Worm (Caenorhabditis elegans) whole organism, young adult: Measurements from ENCODE around the gene cct-6.

Source experiments
- B0019.2 ChIP-seq: fragments of 200-800 bp; sonication (Bioruptor generic); conservative IDR thresholded peaks from 2 replicates; pipeline ENCODE4 v1.3.6; 2022; ENCODE audit warnings: missing genetic modification reagents, missing genetic modification characterization, missing compliant biosample characterization
- B0336.3 ChIP-seq: fragments of 200-800 bp; sonication (Bioruptor generic); IDR thresholded peaks from 2 replicates; pipeline ENCODE4 v1.3.6; 2022; ENCODE audit warnings: missing genetic modification characterization, missing compliant biosample characterization
- C06A6.2 ChIP-seq: fragments of 200-800 bp; sonication (Bioruptor generic); conservative IDR thresholded peaks from 2 replicates; pipeline ENCODE4 v1.3.6; 2022; ENCODE audit warnings: missing genetic modification characterization, missing compliant biosample characterization
- F23B12.7 ChIP-seq: sonication (generic microtip); optimal IDR thresholded peaks from 2 replicates; lab custom pipeline; 2017; ENCODE audit warnings: missing genetic modification characterization, mild to moderate bottlenecking, missing compliant biosample characterization, antibody characterized with exemption, moderate library complexity; ENCODE audit not compliant: insufficient read depth
- T26A5.8 ChIP-seq: sonication (generic microtip); optimal IDR thresholded peaks from 2 replicates; lab custom pipeline; 2016; ENCODE audit warnings: missing genetic modification characterization, missing compliant biosample characterization
- Y53G8AR.9 ChIP-seq: fragments of 200-800 bp; sonication (Bioruptor generic); conservative IDR thresholded peaks from 2 replicates; pipeline ENCODE4 v1.3.6; 2022; ENCODE audit warnings: missing genetic modification reagents, missing genetic modification characterization, missing compliant biosample characterization
- Y79H2A.3 ChIP-seq: fragments of 200-800 bp; sonication (Bioruptor generic); conservative IDR thresholded peaks from 2 replicates; pipeline ENCODE4 v1.3.6; 2022; ENCODE audit warnings: missing genetic modification reagents, missing genetic modification characterization, missing compliant biosample characterization
- ZK185.1 ChIP-seq: sonication (generic microtip); optimal IDR thresholded peaks from 2 replicates; lab custom pipeline; 2016; ENCODE audit warnings: mild to moderate bottlenecking, missing genetic modification characterization, missing compliant biosample characterization; ENCODE audit not compliant: poor library complexity, severe bottlenecking
- ama-1 ChIP-seq, 3 experiments: fragments of 150-350 bp in 1 of 3; sonication (generic microtip) in 2 of 3; optimal IDR thresholded peaks; 2 replicates each; lab custom pipeline; 2014 to 2018; ENCODE audit warnings: missing biosample characterization in 2 of 3, missing genetic modification characterization in 2 of 3, missing genetic modification reagents in 2 of 3
- atf-7 ChIP-seq: sonication (generic microtip); optimal IDR thresholded peaks from 2 replicates; lab custom pipeline; 2017; ENCODE audit warnings: mild to moderate bottlenecking, missing genetic modification characterization, missing compliant biosample characterization
- attf-6 ChIP-seq: fragments of 200-800 bp; sonication (Bioruptor generic); IDR thresholded peaks from 2 replicates; pipeline ENCODE4 v1.3.6; 2022; ENCODE audit warnings: missing genetic modification reagents, missing genetic modification characterization, missing compliant biosample characterization
- cebp-1 ChIP-seq, 2 experiments: fragments of 200-800 bp in 1 of 2; sonication (Bioruptor generic) in 1 of 2; sonication (generic microtip) in 1 of 2; IDR thresholded peaks in 1 of 2; optimal IDR thresholded peaks in 1 of 2; 2 replicates each; pipeline versions ENCODE4 v1.3.6 to Lab custom; 2017 to 2022; ENCODE audit warnings: missing compliant biosample characterization in 2 of 2, missing genetic modification characterization in 2 of 2, mild to moderate bottlenecking in 1 of 2, missing genetic modification reagents in 1 of 2, moderate library complexity in 1 of 2
- ceh-91 ChIP-seq: fragments of 200-800 bp; sonication (Bioruptor generic); IDR thresholded peaks from 2 replicates; pipeline ENCODE4 v1.3.6; 2022; ENCODE audit warnings: missing genetic modification reagents, missing genetic modification characterization, missing compliant biosample characterization
- dpl-1 ChIP-seq: fragments of 150-350 bp; optimal IDR thresholded peaks from 2 replicates; lab custom pipeline; 2014; ENCODE audit warnings: missing biosample characterization, missing genetic modification reagents, missing genetic modification characterization
- egl-18 ChIP-seq: fragments of 200-800 bp; sonication (Bioruptor generic); IDR thresholded peaks from 2 replicates; pipeline ENCODE4 v1.3.6; 2022; ENCODE audit warnings: missing genetic modification reagents, missing genetic modification characterization, missing compliant biosample characterization
- egrh-3 ChIP-seq: fragments of 200-800 bp; sonication (Bioruptor generic); IDR thresholded peaks from 2 replicates; pipeline ENCODE4 v1.3.6; 2022; ENCODE audit warnings: missing genetic modification reagents, missing genetic modification characterization, missing compliant biosample characterization
- hmg-1.2 ChIP-seq: fragments of 200-800 bp; sonication (Bioruptor generic); IDR thresholded peaks from 2 replicates; pipeline ENCODE4 v1.3.6; 2022; ENCODE audit warnings: missing genetic modification reagents, missing genetic modification characterization, missing compliant biosample characterization
- hmg-20 ChIP-seq: fragments of 200-800 bp; sonication (Bioruptor generic); IDR thresholded peaks from 2 replicates; pipeline ENCODE4 v1.3.6; 2022; ENCODE audit warnings: missing genetic modification reagents, missing genetic modification characterization, missing compliant biosample characterization
- hrde-1 ChIP-seq: sonication (generic microtip); optimal IDR thresholded peaks from 2 replicates; lab custom pipeline; 2016; ENCODE audit warnings: missing genetic modification characterization, mild to moderate bottlenecking, missing compliant biosample characterization, moderate library complexity, missing genotype, missing genetic modification reagents, borderline replicate concordance
- lag-1 ChIP-seq: fragments of 200-800 bp; sonication (Bioruptor generic); IDR thresholded peaks from 2 replicates; pipeline ENCODE4 v1.3.6; 2022; ENCODE audit warnings: missing genetic modification reagents, missing genetic modification characterization, missing compliant biosample characterization
- let-607 ChIP-seq, 2 experiments: fragments of 200-800 bp in 1 of 2; sonication (Bioruptor generic) in 1 of 2; sonication (generic microtip) in 1 of 2; optimal IDR thresholded peaks; 2 replicates each; lab custom pipeline; 2016 to 2018; ENCODE audit warnings: mild to moderate bottlenecking in 2 of 2, missing compliant biosample characterization in 2 of 2, missing genetic modification characterization in 2 of 2, moderate library complexity in 2 of 2, missing genotype in 1 of 2
- lin-26 ChIP-seq: fragments of 200-800 bp; sonication (Bioruptor generic); IDR thresholded peaks from 2 replicates; pipeline ENCODE4 v1.3.6; 2022; ENCODE audit warnings: missing genetic modification reagents, missing genetic modification characterization, missing compliant biosample characterization
- lin-35 ChIP-seq, 3 experiments: fragments of 150-350 bp in 2 of 3; sonication (generic microtip) in 1 of 3; optimal IDR thresholded peaks; 2 replicates each; lab custom pipeline; 2014 to 2018; ENCODE audit warnings: missing biosample characterization in 3 of 3, missing genetic modification characterization in 3 of 3, missing genetic modification reagents in 3 of 3
- lin-40 ChIP-seq: sonication (generic microtip); optimal IDR thresholded peaks from 2 replicates; lab custom pipeline; 2016; ENCODE audit warnings: missing genetic modification characterization, mild to moderate bottlenecking, missing compliant biosample characterization, missing genotype, missing genetic modification reagents
- lin-54 ChIP-seq: fragments of 200-800 bp; sonication (Bioruptor generic); optimal IDR thresholded peaks from 2 replicates; lab custom pipeline; 2018; ENCODE audit warnings: mild to moderate bottlenecking, missing genetic modification characterization, missing compliant biosample characterization
- lir-1 ChIP-seq: fragments of 200-800 bp; sonication (Bioruptor generic); conservative IDR thresholded peaks from 2 replicates; pipeline ENCODE4 v1.3.6; 2022; ENCODE audit warnings: missing genetic modification reagents, missing genetic modification characterization, missing compliant biosample characterization
- lsy-27 ChIP-seq: sonication (generic microtip); optimal IDR thresholded peaks from 2 replicates; lab custom pipeline; 2017; ENCODE audit warnings: missing genetic modification characterization, mild to moderate bottlenecking, missing compliant biosample characterization, antibody characterized with exemption, missing genotype, borderline replicate concordance; ENCODE audit not compliant: insufficient read depth
- madf-3 ChIP-seq: fragments of 200-800 bp; sonication (Bioruptor generic); IDR thresholded peaks from 2 replicates; pipeline ENCODE4 v1.3.6; 2022; ENCODE audit warnings: missing genetic modification reagents, missing genetic modification characterization, missing compliant biosample characterization
- madf-6 ChIP-seq: fragments of 200-800 bp; sonication (Bioruptor generic); IDR thresholded peaks from 2 replicates; pipeline ENCODE4 v1.3.6; 2022; ENCODE audit warnings: missing genetic modification reagents, missing genetic modification characterization, missing compliant biosample characterization
- nfya-1 ChIP-seq: sonication (generic microtip); optimal IDR thresholded peaks from 2 replicates; lab custom pipeline; 2017; ENCODE audit warnings: antibody characterized with exemption, missing compliant biosample characterization, missing genetic modification characterization, borderline replicate concordance; ENCODE audit not compliant: insufficient read depth
- nhr-120 ChIP-seq: fragments of 200-800 bp; sonication (Bioruptor generic); IDR thresholded peaks from 2 replicates; pipeline ENCODE4 v1.3.6; 2022; ENCODE audit warnings: missing genetic modification characterization, missing compliant biosample characterization
- nhr-80 ChIP-seq: sonication (generic microtip); optimal IDR thresholded peaks from 2 replicates; lab custom pipeline; 2016; ENCODE audit warnings: missing genetic modification characterization, missing compliant biosample characterization
- nhr-90 ChIP-seq: sonication (generic microtip); optimal IDR thresholded peaks from 2 replicates; lab custom pipeline; 2016; ENCODE audit warnings: missing genotype, mild to moderate bottlenecking, missing genetic modification characterization, missing compliant biosample characterization
- pbrm-1 ChIP-seq: fragments of 200-800 bp; sonication (Bioruptor generic); IDR thresholded peaks from 2 replicates; pipeline ENCODE4 v1.3.6; 2022; ENCODE audit warnings: missing genetic modification reagents, missing genetic modification characterization, missing compliant biosample characterization
- repo-1 ChIP-seq: sonication (generic microtip); optimal IDR thresholded peaks from 2 replicates; lab custom pipeline; 2017; ENCODE audit warnings: mild to moderate bottlenecking, missing genetic modification characterization, missing compliant biosample characterization
- sdz-38 ChIP-seq: sonication (generic microtip); optimal IDR thresholded peaks from 2 replicates; lab custom pipeline; 2016; ENCODE audit warnings: missing genotype, missing genetic modification characterization, missing compliant biosample characterization
- sea-2 ChIP-seq: fragments of 200-800 bp; sonication (Bioruptor generic); IDR thresholded peaks from 2 replicates; pipeline ENCODE4 v1.3.6; 2022; ENCODE audit warnings: missing genetic modification characterization, missing compliant biosample characterization
- snpc-1.1 ChIP-seq: sonication (generic microtip); optimal IDR thresholded peaks from 2 replicates; lab custom pipeline; 2017; ENCODE audit warnings: missing genetic modification characterization, mild to moderate bottlenecking, missing compliant biosample characterization, antibody characterized with exemption, moderate library complexity, missing genotype, missing genetic modification reagents; ENCODE audit not compliant: insufficient read depth
- tbp1 ChIP-seq: fragments of 200-800 bp; sonication (Bioruptor generic); optimal IDR thresholded peaks from 2 replicates; lab custom pipeline; 2018; ENCODE audit warnings: mild to moderate bottlenecking, missing genetic modification characterization, missing compliant biosample characterization
- ztf-3 ChIP-seq: fragments of 200-800 bp; sonication (Bioruptor generic); optimal IDR thresholded peaks from 2 replicates; lab custom pipeline; 2018; ENCODE audit warnings: mild to moderate bottlenecking, missing genetic modification characterization, missing compliant biosample characterization
- ztf-6 ChIP-seq: fragments of 200-800 bp; sonication (Bioruptor generic); IDR thresholded peaks from 2 replicates; pipeline ENCODE4 v1.3.6; 2022; ENCODE audit warnings: missing genetic modification reagents, missing genetic modification characterization, missing compliant biosample characterization

The cct-6 gene

ce11 chrIII:5874263-5874662 is 18.8 kb upstream of the cct-6 start (continued):
- TF ChIP-seq hrde-1 (tag; lab: Kevin White, UChicago) (peak; percentile 68), sdz-38 (tag; lab: Kevin White, UChicago) (peak; percentile 12), lsy-27 (tag; lab: Kevin White, UChicago) (no peak), repo-1 (tag; lab: Kevin White, UChicago) (peak; percentile 60), cebp-1 (GFP tag; IDR thresholded peaks at IDR 0.05; lab: Robert Waterston, UW) (no peak), cebp-1 (tag; optimal IDR thresholded peaks at IDR 0.05; lab: Kevin White, UChicago) (peak; percentile 21), attf-6 (GFP tag; lab: Robert Waterston, UW) (no peak), atf-7 (tag; lab: Kevin White, UChicago) (peak; percentile 37), snpc-1.1 (tag; lab: Kevin White, UChicago) (no peak), lin-35 (GFP tag; optimal IDR thresholded peaks at IDR 0.05; lab: Kevin White, UChicago) (peak in 1 of 3 experiments; percentile 56), tbp1 (GFP tag; lab: Kevin White, UChicago) (peak; percentile 4), lin-26 (GFP tag; lab: Robert Waterston, UW) (peak; percentile 73; the same call in 1 of the 2 replicates), C06A6.2 (GFP tag; lab: Robert Waterston, UW) (no peak), nhr-90 (peak; percentile 57), nfya-1 (tag; lab: Kevin White, UChicago) (no peak), ama-1 (optimal IDR thresholded peaks at IDR 0.05; lab: Kevin White, UChicago) (peak; percentile 89), ama-1 (GFP tag; optimal IDR thresholded peaks at IDR 0.05; lab: Kevin White, UChicago) (peak in 1 of 2 experiments; percentile 3), ZK185.1 (tag; lab: Kevin White, UChicago) (peak; percentile 42), let-607 (tag; optimal IDR thresholded peaks at IDR 0.05; lab: Kevin White, UChicago) (peak in 1 of 2 experiments; percentile 58), lin-54 (GFP tag; lab: Kevin White, UChicago) (peak; percentile 19), lir-1 (no peak), nhr-120 (GFP tag; lab: Robert Waterston, UW) (no peak), B0336.3 (GFP tag; lab: Robert Waterston, UW) (peak; percentile 67), B0019.2 (no peak), pbrm-1 (GFP tag; lab: Robert Waterston, UW) (peak; percentile 16; the same call in 1 of the 2 replicates), F23B12.7 (tag; lab: Kevin White, UChicago) (no peak), lag-1 (GFP tag; lab: Robert Waterston, UW) (no peak), ztf-6 (no peak), nhr-80 (tag; lab: Kevin White, UChicago) (peak; percentile 67), dpl-1 (GFP tag; lab: Kevin White, UChicago) (no peak), lin-40 (tag; lab: Kevin White, UChicago) (peak; percentile 52), sea-2 (GFP tag; lab: Robert Waterston, UW) (no peak), hmg-1.2 (GFP tag; lab: Robert Waterston, UW) (no peak), ceh-91 (no peak), Y53G8AR.9 (peak; percentile 74), Y79H2A.3 (GFP tag; lab: Robert Waterston, UW) (no peak), ztf-3 (no peak)

- TF ChIP-seq dpl-1 (GFP tag; lab: Kevin White, UChicago) (no peak), hmg-20 (GFP tag; lab: Robert Waterston, UW) (no peak), egrh-3 (no peak), pbrm-1 (GFP tag; lab: Robert Waterston, UW) (no peak), nhr-120 (GFP tag; lab: Robert Waterston, UW) (no peak), T26A5.8 (tag; lab: Kevin White, UChicago) (no peak), egl-18 (GFP tag; lab: Robert Waterston, UW) (no peak), madf-6 (GFP tag; lab: Robert Waterston, UW) (no peak), madf-3 (GFP tag; lab: Robert Waterston, UW) (no peak), cebp-1 (GFP tag; IDR thresholded peaks at IDR 0.05; lab: Robert Waterston, UW) (no peak), cebp-1 (tag; optimal IDR thresholded peaks at IDR 0.05; lab: Kevin White, UChicago) (no peak)
Measured at ce11 chrIII:5872288-5872687, 16.8 kb upstream of the cct-6 start.
